Fruit fly (Drosophila melanogaster) whole organism, adult: Measurements from ENCODE around the gene CG42705.

ENCODE experiments used
- CG11617 ChIP-seq: fragments of 200-800 bp; sonication (Bioruptor generic); optimal IDR thresholded peaks from 2 replicates; lab custom pipeline; 2017; ENCODE audit warnings: mild to moderate bottlenecking, missing biosample characterization, missing genetic modification reagents, missing genetic modification characterization
- CG14711 ChIP-seq: fragments of 200-800 bp; sonication (Bioruptor generic); optimal IDR thresholded peaks from 2 replicates; lab custom pipeline; 2018; ENCODE audit warnings: missing biosample characterization, mild to moderate bottlenecking, missing genetic modification characterization, moderate library complexity
- CG5204 ChIP-seq: fragments of 200-800 bp; sonication (Bioruptor generic); optimal IDR thresholded peaks from 2 replicates; lab custom pipeline; 2016; ENCODE audit warnings: missing biosample characterization, missing genetic modification characterization
- CG7045 ChIP-seq: fragments of 200-800 bp; sonication (Bioruptor generic); optimal IDR thresholded peaks from 2 replicates; lab custom pipeline; 2017; ENCODE audit warnings: missing biosample characterization, mild to moderate bottlenecking, missing genetic modification characterization
- Clk ChIP-seq: fragments of 200-800 bp; sonication (Bioruptor generic); optimal IDR thresholded peaks from 2 replicates; lab custom pipeline; 2017; ENCODE audit warnings: missing biosample characterization, missing genetic modification characterization
- Hr96 ChIP-seq: fragments of 200-800 bp; sonication (Bioruptor generic); optimal IDR thresholded peaks from 2 replicates; lab custom pipeline; 2016; ENCODE audit warnings: missing biosample characterization, missing genetic modification characterization
- Mnt ChIP-seq: fragments of 200-800 bp; sonication (Bioruptor generic); optimal IDR thresholded peaks from 2 replicates; lab custom pipeline; 2016; ENCODE audit warnings: missing biosample characterization, mild to moderate bottlenecking, missing genetic modification characterization
- bab1 ChIP-seq: fragments of 200-800 bp; sonication (Bioruptor generic); optimal IDR thresholded peaks from 3 replicates; lab custom pipeline; 2019; ENCODE audit warnings: missing biosample characterization, mild to moderate bottlenecking, missing genetic modification characterization, moderate library complexity
- ovo ChIP-seq: fragments of 200-800 bp; sonication (Bioruptor generic); optimal IDR thresholded peaks from 2 replicates; lab custom pipeline; 2016; ENCODE audit warnings: missing biosample characterization, missing genetic modification characterization
- pad ChIP-seq: fragments of 200-800 bp; sonication (Bioruptor generic); optimal IDR thresholded peaks from 3 replicates; lab custom pipeline; 2017; ENCODE audit warnings: missing biosample characterization, missing genetic modification characterization, mild to moderate bottlenecking, moderate library complexity, missing genetic modification reagents
- tj ChIP-seq: fragments of 200-800 bp; sonication (Bioruptor generic); optimal IDR thresholded peaks from 3 replicates; lab custom pipeline; 2017; ENCODE audit warnings: missing biosample characterization, mild to moderate bottlenecking, missing genetic modification characterization, moderate library complexity
- toe ChIP-seq: fragments of 200-800 bp; sonication (Bioruptor generic); optimal IDR thresholded peaks from 2 replicates; lab custom pipeline; 2016; ENCODE audit warnings: missing biosample characterization, missing genetic modification characterization

DNA sequence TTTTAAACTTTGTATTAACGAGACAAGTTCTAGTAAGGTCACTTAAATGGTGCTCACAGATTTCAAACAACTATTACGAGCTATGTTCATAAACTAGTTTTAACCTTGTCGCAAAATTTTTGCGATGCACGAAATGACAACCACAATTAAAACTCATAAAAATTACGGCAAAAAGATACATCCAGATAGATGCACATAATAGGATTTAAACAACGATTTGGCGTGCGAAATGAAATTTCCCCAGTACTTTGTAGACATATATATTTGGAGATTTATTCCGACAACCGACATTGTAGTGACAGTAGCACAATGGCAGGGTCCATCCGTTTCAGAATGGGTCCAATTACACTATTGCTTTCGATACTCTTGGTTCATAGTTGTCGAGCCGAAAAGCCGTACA, 35.8 kb upstream of the CG42705 start, which contains the start of gene CheA7a:
- TF ChIP-seq CG11617 (GFP tag; lab: Kevin White, UChicago) (no peak), Mnt (GFP tag; lab: Kevin White, UChicago) (no peak), CG5204 (no peak), pad (GFP tag; lab: Kevin White, UChicago) (no peak), CG14711 (tag; lab: Kevin White, UChicago) (no peak), Hr96 (GFP tag; lab: Kevin White, UChicago) (no peak), tj (GFP tag; lab: Kevin White, UChicago) (no peak), CG7045 (no peak), ovo (GFP tag; lab: Kevin White, UChicago) (no peak), toe (no peak), bab1 (no peak), Clk (GFP tag; lab: Kevin White, UChicago) (no peak)
